Fruit fly (Drosophila melanogaster): Measurements from ENCODE around the gene msi.

Gene msi

DNA sequence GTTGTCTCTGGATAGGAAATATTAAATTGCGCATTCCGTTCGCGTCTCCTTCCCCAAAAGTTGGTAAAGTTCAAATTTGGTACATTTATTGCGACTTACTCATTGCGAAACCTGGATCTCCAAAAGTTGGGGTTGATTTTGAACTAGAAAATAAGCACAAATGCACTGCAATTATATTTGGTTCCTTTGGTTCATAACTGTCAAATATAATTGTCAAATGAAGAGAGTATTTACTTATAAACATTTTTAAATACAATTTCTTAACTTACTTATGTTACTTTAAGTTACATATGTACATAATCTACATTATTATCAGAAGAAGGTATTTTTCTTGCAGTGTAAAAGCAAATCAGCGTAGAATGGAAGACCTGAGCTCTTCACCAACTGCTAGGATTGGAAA is 114.6 kb downstream of the msi start (continued):
- no peak for TF ChIP-seq D19B (GFP tag; optimal IDR thresholded peaks at IDR 0.05)
- TF ChIP-seq Spps (tag; optimal IDR thresholded peaks at IDR 0.05) = peak; percentile 10
- TF ChIP-seq CG11398 (GFP tag; optimal IDR thresholded peaks at IDR 0.05) = no peak

DNA sequence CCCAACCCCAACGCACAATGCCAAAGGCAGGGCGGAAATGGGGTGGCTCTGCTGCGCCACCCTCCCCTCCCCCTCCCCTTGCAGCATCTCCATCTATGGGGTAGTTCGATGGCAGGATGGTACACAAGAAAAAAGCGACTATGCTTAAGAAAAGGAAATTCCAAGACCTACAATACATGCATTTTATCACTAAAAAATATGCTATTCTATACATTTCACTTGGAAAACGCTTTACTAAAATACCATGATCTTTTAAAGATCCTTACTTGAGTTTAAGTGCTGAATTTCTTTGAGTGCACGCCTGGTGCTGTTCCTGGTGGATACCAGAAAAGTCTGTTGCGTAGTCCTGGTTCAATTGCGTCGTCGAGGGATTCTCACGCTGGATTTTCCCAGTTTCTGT is 115.2 kb downstream of the msi start:
- TF ChIP-seq CG31441 (GFP tag; IDR thresholded peaks at IDR 0.05) (peak; percentile 50; the same call in 1 of the 2 replicates), CG8924 (tag; optimal IDR thresholded peaks at IDR 0.05) (peak; percentile 47), Lhr (GFP tag; optimal IDR thresholded peaks at IDR 0.05) (no peak), peb (GFP tag; IDR thresholded peaks at IDR 0.05) (no peak), ap (GFP tag; IDR thresholded peaks at IDR 0.05) (peak; percentile 29; the same call in 1 of the 2 replicates), CG34224 (GFP tag; IDR thresholded peaks at IDR 0.05; ENCODE audit: partially characterized antibody) (no peak), zf30C (GFP tag; optimal IDR thresholded peaks at IDR 0.05) (peak; percentile 77), CG14441 (GFP tag; IDR thresholded peaks at IDR 0.05) (peak; percentile 74), amos (GFP tag; IDR thresholded peaks at IDR 0.05; ENCODE audit: partially characterized antibody) (no peak), CG14965 (GFP tag; optimal IDR thresholded peaks at IDR 0.05; ENCODE audit: borderline replicate concordance) (peak; percentile 26), CG1233 (GFP tag; optimal IDR thresholded peaks at IDR 0.05) (peak; percentile 47), sr (GFP tag; IDR thresholded peaks at IDR 0.05) (0 out of 3 replicates have a peak, but pooled peaks have one; percentile 17), MESR4 (GFP tag; optimal IDR thresholded peaks at IDR 0.05) (no peak), slp2 (GFP tag; optimal IDR thresholded peaks at IDR 0.05) (no peak), Camta (GFP tag; optimal IDR thresholded peaks at IDR 0.05) (peak; percentile 13), CG17912 (GFP tag; optimal IDR thresholded peaks at IDR 0.05) (no peak), otp (GFP tag; IDR thresholded peaks at IDR 0.05) (peak; percentile 49; the same call in 1 of the 3 replicates), gsb-n (tag; optimal IDR thresholded peaks at IDR 0.05) (peak; percentile 41), CG3065 (GFP tag; optimal IDR thresholded peaks at IDR 0.05) (no peak), H15 (GFP tag; IDR thresholded peaks at IDR 0.05) (peak; percentile 65; the same call in 2 of the 3 replicates), Neu2 (GFP tag; optimal IDR thresholded peaks at IDR 0.05; ENCODE audit: borderline replicate concordance) (no peak), CG3281 (GFP tag; optimal IDR thresholded peaks at IDR 0.05) (peak; percentile 48), tap (tag; optimal IDR thresholded peaks at IDR 0.05) (peak; percentile 55), CG10462 (GFP tag; optimal IDR thresholded peaks at IDR 0.05) (peak; percentile 14), Atf-2 (GFP tag; optimal IDR thresholded peaks at IDR 0.05) (peak; percentile 26), ssp (GFP tag; IDR thresholded peaks at IDR 0.05) (peak; percentile 25; the same call in 1 of the 2 replicates), CG18599 (GFP tag; optimal IDR thresholded peaks at IDR 0.05) (peak; percentile 90), ase (GFP tag; IDR thresholded peaks at IDR 0.05) (peak; percentile 54; the same call in 1 of the 3 replicates), lola (GFP tag; optimal IDR thresholded peaks at IDR 0.05) (peak in 1 of 3 experiments; percentile 39), bigmax (GFP tag; optimal IDR thresholded peaks at IDR 0.05) (no peak), CG11093 (GFP tag; IDR thresholded peaks at IDR 0.05) (0 out of 3 replicates have a peak, but pooled peaks have one; percentile 42), odd (GFP tag; optimal IDR thresholded peaks at IDR 0.05) (no peak), jigr1 (GFP tag; IDR thresholded peaks at IDR 0.05) (peak; percentile 76; the same call in 2 of the 3 replicates), CG15011 (GFP tag; optimal IDR thresholded peaks at IDR 0.05) (peak; percentile 24), ERR (GFP tag; optimal IDR thresholded peaks at IDR 0.05) (peak; percentile 36), CG11696 (GFP tag; IDR thresholded peaks at IDR 0.05) (no peak), insv (GFP tag; optimal IDR thresholded peaks at IDR 0.05) (no peak), unpg (GFP tag; optimal IDR thresholded peaks at IDR 0.05) (peak; percentile 72), Sox102F (GFP tag; optimal IDR thresholded peaks at IDR 0.05) (peak; percentile 71), cad (GFP tag; optimal IDR thresholded peaks at IDR 0.05) (no peak), CG5953 (GFP tag; IDR thresholded peaks at IDR 0.05) (peak; percentile 55; the same call in 1 of the 2 replicates), ewg (GFP tag; optimal IDR thresholded peaks at IDR 0.05) (peak; percentile 48), Aef1 (GFP tag; IDR thresholded peaks at IDR 0.05) (peak; percentile 64; the same call in 2 of the 3 replicates), run (tag; optimal IDR thresholded peaks at IDR 0.05) (peak; percentile 48), tx (GFP tag; optimal IDR thresholded peaks at IDR 0.05) (peak; percentile 46)
